Fruit fly (Drosophila melanogaster): ENCODE data around the gene CG9328.

Gene CG9328

dm6 chr2L:20835501-20835900 is 38.0 kb downstream of the CG9328 start, which contains the start of gene Oseg5:
Gene Oseg5, minus strand, starts transcription at chr2L:20835840.
- TF ChIP-seq CG8159 (tag; optimal IDR thresholded peaks at IDR 0.05): no peak
- TF ChIP-seq CG13204 (GFP tag; optimal IDR thresholded peaks at IDR 0.05): no peak
- TF ChIP-seq CG4496 (GFP tag; IDR thresholded peaks at IDR 0.05): no peak
- TF ChIP-seq CG12605 (GFP tag; IDR thresholded peaks at IDR 0.05): no peak
- TF ChIP-seq Pif1A (GFP tag; optimal IDR thresholded peaks at IDR 0.05): no peak
- no peak for TF ChIP-seq Pif1B (GFP tag; optimal IDR thresholded peaks at IDR 0.05)
- TF ChIP-seq CG15710 (tag; optimal IDR thresholded peaks at IDR 0.05): no peak
- TF ChIP-seq Ets98B (GFP tag; IDR thresholded peaks at IDR 0.05): no peak
- TF ChIP-seq EcR (GFP tag; optimal IDR thresholded peaks at IDR 0.05): no peak
- no peak for TF ChIP-seq CG14655 (GFP tag; optimal IDR thresholded peaks at IDR 0.05)
- TF ChIP-seq CG10348 (GFP tag; IDR thresholded peaks at IDR 0.05): no peak
- no peak for TF ChIP-seq rn (GFP tag; IDR thresholded peaks at IDR 0.05)
- TF ChIP-seq D1 (tag; optimal IDR thresholded peaks at IDR 0.05): no peak
- TF ChIP-seq CG34367 (tag; optimal IDR thresholded peaks at IDR 0.05): no peak
- no peak for TF ChIP-seq fd96Ca (GFP tag; IDR thresholded peaks at IDR 0.05)
- no peak for TF ChIP-seq CG32121 (GFP tag; IDR thresholded peaks at IDR 0.05)
- no peak for TF ChIP-seq CG17806 (tag; optimal IDR thresholded peaks at IDR 0.05)

- no peak for TF ChIP-seq D1 (tag; optimal IDR thresholded peaks at IDR 0.05)
- no peak for TF ChIP-seq CG13204 (GFP tag; optimal IDR thresholded peaks at IDR 0.05)
- no peak for TF ChIP-seq CG32121 (GFP tag; IDR thresholded peaks at IDR 0.05)
- no peak for TF ChIP-seq rn (GFP tag; IDR thresholded peaks at IDR 0.05)
- no peak for TF ChIP-seq CG17806 (tag; optimal IDR thresholded peaks at IDR 0.05)
- TF ChIP-seq Snoo (tag; optimal IDR thresholded peaks at IDR 0.05): no peak
- no peak for TF ChIP-seq EcR (GFP tag; optimal IDR thresholded peaks at IDR 0.05)
- TF ChIP-seq CG12605 (GFP tag; IDR thresholded peaks at IDR 0.05): no peak
- TF ChIP-seq Pif1B (GFP tag; optimal IDR thresholded peaks at IDR 0.05): no peak
- no peak for TF ChIP-seq gl (tag; optimal IDR thresholded peaks at IDR 0.05)
- TF ChIP-seq Pif1A (GFP tag; optimal IDR thresholded peaks at IDR 0.05): no peak
- TF ChIP-seq Ets98B (GFP tag; IDR thresholded peaks at IDR 0.05): no peak
- TF ChIP-seq CG4496 (GFP tag; IDR thresholded peaks at IDR 0.05): no peak
- TF ChIP-seq CG9948 (tag; optimal IDR thresholded peaks at IDR 0.05): no peak
- no peak for TF ChIP-seq CG34367 (tag; optimal IDR thresholded peaks at IDR 0.05)
- TF ChIP-seq CG10348 (GFP tag; IDR thresholded peaks at IDR 0.05): no peak
- TF ChIP-seq fd96Ca (GFP tag; IDR thresholded peaks at IDR 0.05): no peak
Measured at dm6 chr2L:20837885-20838284, 40.4 kb downstream of the CG9328 start, which contains the start of gene Spn38F. Gene Spn38F, minus strand, starts transcription at chr2L:20837985.

dm6 chr2L:20840006-20840405 is 42.5 kb downstream of the CG9328 start:
- TF ChIP-seq CG4496 (GFP tag; IDR thresholded peaks at IDR 0.05) (peak; percentile 56; the same call in 2 of the 3 replicates), CG12605 (GFP tag; IDR thresholded peaks at IDR 0.05) (no peak), CG14655 (GFP tag; optimal IDR thresholded peaks at IDR 0.05) (peak; percentile 72), CG8159 (tag; optimal IDR thresholded peaks at IDR 0.05) (no peak), fd96Ca (GFP tag; IDR thresholded peaks at IDR 0.05) (peak; percentile 53; the same call in 2 of the 3 replicates), Pif1A (GFP tag; optimal IDR thresholded peaks at IDR 0.05) (peak; percentile 42)

- TF ChIP-seq CG8301 (tag; optimal IDR thresholded peaks at IDR 0.05) (no peak), CG10348 (GFP tag; IDR thresholded peaks at IDR 0.05) (no peak), Snoo (tag; optimal IDR thresholded peaks at IDR 0.05) (no peak)
Measured at dm6 chr2L:20840462-20841038, 43.0 kb downstream of the CG9328 start, which contains the start of gene CG31676. Gene CG31676, plus strand, starts transcription at chr2L:20840750.

DNA sequence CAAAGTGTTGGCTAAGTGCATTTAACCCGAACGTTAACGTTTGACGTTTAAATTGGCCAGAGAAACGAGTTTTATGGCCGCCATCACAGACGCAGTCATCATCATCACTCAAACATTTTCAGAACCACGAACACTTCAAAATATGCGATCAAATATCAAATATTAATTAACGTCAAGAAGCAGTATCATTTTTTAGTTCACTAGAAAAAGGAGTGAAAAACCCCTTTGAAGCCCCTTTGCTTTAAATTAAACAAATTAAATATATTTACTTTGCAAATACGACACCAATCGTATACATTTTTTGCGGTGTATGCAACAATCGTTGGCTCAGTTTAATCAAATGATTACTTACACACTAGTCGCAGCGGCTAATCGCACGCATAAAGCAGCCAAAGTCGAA is 46.9 kb downstream of the CG9328 start:
- TF ChIP-seq CG4496 (GFP tag; IDR thresholded peaks at IDR 0.05) (peak; percentile 61; the same call in 1 of the 3 replicates), Snoo (tag; optimal IDR thresholded peaks at IDR 0.05) (no peak), CG10348 (GFP tag; IDR thresholded peaks at IDR 0.05) (no peak), CG12605 (GFP tag; IDR thresholded peaks at IDR 0.05) (no peak), Pif1B (GFP tag; optimal IDR thresholded peaks at IDR 0.05) (no peak), rn (GFP tag; IDR thresholded peaks at IDR 0.05) (no peak), CG9948 (tag; optimal IDR thresholded peaks at IDR 0.05) (no peak), CG13204 (GFP tag; optimal IDR thresholded peaks at IDR 0.05) (no peak), EcR (GFP tag; optimal IDR thresholded peaks at IDR 0.05) (no peak), CG14655 (GFP tag; optimal IDR thresholded peaks at IDR 0.05) (peak; percentile 44), gl (tag; optimal IDR thresholded peaks at IDR 0.05) (no peak), CG15710 (tag; optimal IDR thresholded peaks at IDR 0.05) (no peak), CG8301 (tag; optimal IDR thresholded peaks at IDR 0.05) (peak; percentile 49), Ets98B (GFP tag; IDR thresholded peaks at IDR 0.05) (peak; percentile 53; the same call in 1 of the 2 replicates), D1 (tag; optimal IDR thresholded peaks at IDR 0.05) (no peak), CG34367 (tag; optimal IDR thresholded peaks at IDR 0.05) (no peak), CG17806 (tag; optimal IDR thresholded peaks at IDR 0.05) (no peak), fd96Ca (GFP tag; IDR thresholded peaks at IDR 0.05) (no peak), CG32121 (GFP tag; IDR thresholded peaks at IDR 0.05) (peak; percentile 66), Pif1A (GFP tag; optimal IDR thresholded peaks at IDR 0.05) (no peak), CG8159 (tag; optimal IDR thresholded peaks at IDR 0.05) (no peak)

DNA sequence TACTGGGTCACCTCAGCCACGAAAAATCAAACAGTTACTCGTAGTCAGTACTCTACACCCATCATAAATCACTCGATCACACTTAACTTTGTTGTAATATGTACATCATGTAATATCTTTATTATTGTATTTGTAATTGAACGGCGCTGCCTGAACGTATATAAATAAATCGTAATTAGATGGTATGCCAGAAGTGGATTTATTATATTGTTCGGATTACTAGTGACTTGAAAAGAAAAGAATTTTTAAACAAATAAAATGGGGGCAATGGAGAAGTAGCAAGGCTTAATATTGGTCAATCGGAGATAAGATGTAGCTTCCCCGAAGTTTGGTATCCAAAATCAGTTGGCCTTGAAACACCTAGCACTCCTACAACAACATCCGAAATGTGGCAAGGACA is 51.5 kb downstream of the CG9328 start, which contains the start of gene CG14402:
Gene CG14402, plus strand, starts transcription at position 301 of the 400 bp plus-strand sequence.
- TF ChIP-seq CG4496 (GFP tag; IDR thresholded peaks at IDR 0.05): no peak
- no peak for TF ChIP-seq CG12605 (GFP tag; IDR thresholded peaks at IDR 0.05)
- TF ChIP-seq CG9948 (tag; optimal IDR thresholded peaks at IDR 0.05): no peak

Data from whole organism, pupa.